Worm (Caenorhabditis elegans) whole organism, young adult: ENCODE data around the gene T24G10.2.

Source experiments
- C17E4.6 ChIP-seq: fragments of 200-800 bp; sonication (Bioruptor generic); IDR thresholded peaks from 2 replicates; pipeline ENCODE4 v1.3.6; 2022; ENCODE audit warnings: missing genetic modification reagents, missing genetic modification characterization, missing compliant biosample characterization
- F22D6.2 ChIP-seq: sonication (generic microtip); optimal IDR thresholded peaks from 2 replicates; lab custom pipeline; 2016; ENCODE audit warnings: mild to moderate bottlenecking, missing genetic modification characterization, missing compliant biosample characterization
- F23B12.7 ChIP-seq: sonication (generic microtip); optimal IDR thresholded peaks from 2 replicates; lab custom pipeline; 2017; ENCODE audit warnings: missing genetic modification characterization, mild to moderate bottlenecking, missing compliant biosample characterization, antibody characterized with exemption, moderate library complexity; ENCODE audit not compliant: insufficient read depth
- F37B4.10 ChIP-seq: fragments of 200-800 bp; sonication (Bioruptor generic); IDR thresholded peaks from 2 replicates; pipeline ENCODE4 v1.3.6; 2022; ENCODE audit warnings: missing genetic modification characterization, missing compliant biosample characterization
- F49E8.2 ChIP-seq: sonication (generic microtip); optimal IDR thresholded peaks from 3 replicates; lab custom pipeline; 2017; ENCODE audit warnings: missing genetic modification characterization, mild to moderate bottlenecking, missing compliant biosample characterization, antibody characterized with exemption, moderate library complexity; ENCODE audit not compliant: insufficient read depth
- K11D2.4 ChIP-seq: fragments of 200-800 bp; sonication (Bioruptor generic); IDR thresholded peaks from 2 replicates; pipeline ENCODE4 v1.3.6; 2022; ENCODE audit warnings: missing genetic modification reagents, missing genetic modification characterization, missing compliant biosample characterization
- Y67H2A.10 ChIP-seq: fragments of 200-800 bp; sonication (Bioruptor generic); conservative IDR thresholded peaks from 2 replicates; pipeline ENCODE4 v1.3.6; 2022; ENCODE audit warnings: missing genetic modification reagents, missing genetic modification characterization, missing compliant biosample characterization
- Y95B8A.8 ChIP-seq: fragments of 200-800 bp; sonication (Bioruptor generic); IDR thresholded peaks from 2 replicates; pipeline ENCODE4 v1.3.6; 2022; ENCODE audit warnings: missing genetic modification reagents, missing genetic modification characterization, missing compliant biosample characterization
- aptf-2 ChIP-seq: fragments of 200-800 bp; sonication (Bioruptor generic); conservative IDR thresholded peaks from 2 replicates; pipeline ENCODE4 v1.3.6; 2022; ENCODE audit warnings: missing genetic modification reagents, missing genetic modification characterization, missing compliant biosample characterization
- cebp-2 ChIP-seq: fragments of 200-800 bp; sonication (Bioruptor generic); IDR thresholded peaks from 2 replicates; pipeline ENCODE4 v1.3.6; 2022; ENCODE audit warnings: missing genetic modification characterization, missing compliant biosample characterization
- dpl-1 ChIP-seq: fragments of 150-350 bp; optimal IDR thresholded peaks from 2 replicates; lab custom pipeline; 2014; ENCODE audit warnings: missing biosample characterization, missing genetic modification reagents, missing genetic modification characterization
- efl-1 ChIP-seq: fragments of 150-350 bp; optimal IDR thresholded peaks from 2 replicates; lab custom pipeline; 2014; ENCODE audit warnings: missing biosample characterization, missing genetic modification reagents, missing genetic modification characterization
- egl-18 ChIP-seq: fragments of 200-800 bp; sonication (Bioruptor generic); IDR thresholded peaks from 2 replicates; pipeline ENCODE4 v1.3.6; 2022; ENCODE audit warnings: missing genetic modification reagents, missing genetic modification characterization, missing compliant biosample characterization
- ekl-4 ChIP-seq: fragments of 200-800 bp; sonication (Bioruptor generic); IDR thresholded peaks from 2 replicates; pipeline ENCODE4 v1.3.6; 2022; ENCODE audit warnings: missing genetic modification reagents, missing genetic modification characterization, missing compliant biosample characterization
- ets-4 ChIP-seq: fragments of 200-800 bp; sonication (Bioruptor generic); optimal IDR thresholded peaks from 2 replicates; lab custom pipeline; 2018; ENCODE audit warnings: mild to moderate bottlenecking, missing genetic modification characterization, missing compliant biosample characterization
- gei-17 ChIP-seq: fragments of 200-800 bp; sonication (Bioruptor generic); optimal IDR thresholded peaks from 2 replicates; lab custom pipeline; 2018; ENCODE audit warnings: mild to moderate bottlenecking, missing genetic modification characterization, missing compliant biosample characterization
- hlh-26 ChIP-seq: fragments of 200-800 bp; sonication (Bioruptor generic); conservative IDR thresholded peaks from 2 replicates; pipeline ENCODE4 v1.3.6; 2022; ENCODE audit warnings: missing genetic modification reagents, missing genetic modification characterization, missing compliant biosample characterization
- hsf-1 ChIP-seq: fragments of 200-800 bp; sonication (Bioruptor generic); IDR thresholded peaks from 2 replicates; pipeline ENCODE4 v1.3.6; 2022; ENCODE audit warnings: missing genetic modification reagents, missing genetic modification characterization, missing compliant biosample characterization
- lag-1 ChIP-seq: fragments of 200-800 bp; sonication (Bioruptor generic); IDR thresholded peaks from 2 replicates; pipeline ENCODE4 v1.3.6; 2022; ENCODE audit warnings: missing genetic modification reagents, missing genetic modification characterization, missing compliant biosample characterization
- let-607 ChIP-seq, 2 experiments: fragments of 200-800 bp in 1 of 2; sonication (Bioruptor generic) in 1 of 2; sonication (generic microtip) in 1 of 2; optimal IDR thresholded peaks; 2 replicates each; lab custom pipeline; 2016 to 2018; ENCODE audit warnings: mild to moderate bottlenecking in 2 of 2, missing compliant biosample characterization in 2 of 2, missing genetic modification characterization in 2 of 2, moderate library complexity in 2 of 2, missing genotype in 1 of 2
- lsl-1 ChIP-seq: fragments of 200-800 bp; sonication (Bioruptor generic); optimal IDR thresholded peaks from 2 replicates; lab custom pipeline; 2018; ENCODE audit warnings: mild to moderate bottlenecking, missing genetic modification characterization, moderate library complexity, missing compliant biosample characterization
- mcd-1 ChIP-seq: fragments of 200-800 bp; sonication (Bioruptor generic); IDR thresholded peaks from 2 replicates; pipeline ENCODE4 v1.3.6; 2022; ENCODE audit warnings: missing genetic modification reagents, missing genetic modification characterization, missing compliant biosample characterization
- nfya-2 ChIP-seq: fragments of 200-800 bp; sonication (Bioruptor generic); IDR thresholded peaks from 2 replicates; pipeline ENCODE4 v1.3.6; 2022; ENCODE audit warnings: missing genetic modification reagents, missing genetic modification characterization, missing compliant biosample characterization
- nhr-80 ChIP-seq: sonication (generic microtip); optimal IDR thresholded peaks from 2 replicates; lab custom pipeline; 2016; ENCODE audit warnings: missing genetic modification characterization, missing compliant biosample characterization
- repo-1 ChIP-seq: sonication (generic microtip); optimal IDR thresholded peaks from 2 replicates; lab custom pipeline; 2017; ENCODE audit warnings: mild to moderate bottlenecking, missing genetic modification characterization, missing compliant biosample characterization
- sdz-38 ChIP-seq: sonication (generic microtip); optimal IDR thresholded peaks from 2 replicates; lab custom pipeline; 2016; ENCODE audit warnings: missing genotype, missing genetic modification characterization, missing compliant biosample characterization
- snpc-1.3 ChIP-seq: sonication (generic microtip); optimal IDR thresholded peaks from 2 replicates; lab custom pipeline; 2017; ENCODE audit warnings: missing genetic modification characterization, mild to moderate bottlenecking, missing compliant biosample characterization, antibody characterized with exemption, moderate library complexity, missing genotype, missing genetic modification reagents; ENCODE audit not compliant: insufficient read depth
- snpc-3.4 ChIP-seq: sonication (generic microtip); optimal IDR thresholded peaks from 2 replicates; lab custom pipeline; 2017; ENCODE audit warnings: missing genetic modification characterization, mild to moderate bottlenecking, missing compliant biosample characterization, antibody characterized with exemption, moderate library complexity, missing genotype, missing genetic modification reagents
- sptf-2 ChIP-seq: fragments of 200-800 bp; sonication (Bioruptor generic); optimal IDR thresholded peaks from 2 replicates; lab custom pipeline; 2018; ENCODE audit warnings: mild to moderate bottlenecking, missing genetic modification characterization, missing compliant biosample characterization
- xnd-1 ChIP-seq: sonication (generic microtip); optimal IDR thresholded peaks from 2 replicates; lab custom pipeline; 2016; ENCODE audit warnings: missing genotype, missing genetic modification reagents, missing genetic modification characterization, missing compliant biosample characterization
- ztf-18 ChIP-seq: sonication (generic microtip); optimal IDR thresholded peaks from 2 replicates; lab custom pipeline; 2016; ENCODE audit warnings: missing genotype, mild to moderate bottlenecking, missing genetic modification characterization, missing compliant biosample characterization
- ztf-28 ChIP-seq: fragments of 200-800 bp; sonication (Bioruptor generic); IDR thresholded peaks from 2 replicates; pipeline ENCODE4 v1.3.6; 2022; ENCODE audit warnings: missing genetic modification reagents, missing genetic modification characterization, missing compliant biosample characterization
- ztf-3 ChIP-seq: fragments of 200-800 bp; sonication (Bioruptor generic); optimal IDR thresholded peaks from 2 replicates; lab custom pipeline; 2018; ENCODE audit warnings: mild to moderate bottlenecking, missing genetic modification characterization, missing compliant biosample characterization

The T24G10.2 gene

ce11 chrIII:5438064-5438463 lies 4.5 kb downstream of the T24G10.2 start:
- TF ChIP-seq ztf-28 (GFP tag; lab: Robert Waterston, UW), result 0 out of 2 replicates have a peak, but pooled peaks have one; percentile 4
- no peak for TF ChIP-seq lsl-1 (GFP tag; lab: Kevin White, UChicago)
- TF ChIP-seq xnd-1 (tag; lab: Kevin White, UChicago), result no peak
- peak; percentile 67 for TF ChIP-seq nhr-80 (tag; lab: Kevin White, UChicago)

ce11 chrIII:5436306-5436705 lies 6.3 kb downstream of the T24G10.2 start:
- TF ChIP-seq aptf-2 (GFP tag; lab: Robert Waterston, UW) (no peak), dpl-1 (GFP tag; lab: Kevin White, UChicago) (no peak), gei-17 (GFP tag; lab: Kevin White, UChicago) (no peak), ztf-3 (no peak), F37B4.10 (GFP tag; lab: Robert Waterston, UW) (no peak), repo-1 (no peak), Y67H2A.10 (GFP tag; lab: Robert Waterston, UW) (no peak), ets-4 (GFP tag; lab: Kevin White, UChicago) (no peak), hlh-26 (GFP tag; lab: Robert Waterston, UW) (no peak), cebp-2 (GFP tag; lab: Robert Waterston, UW) (no peak), snpc-1.3 (tag; lab: Kevin White, UChicago) (no peak), mcd-1 (GFP tag; lab: Robert Waterston, UW) (no peak), sptf-2 (GFP tag; lab: Kevin White, UChicago) (no peak), sdz-38 (tag; lab: Kevin White, UChicago) (no peak), let-607 (tag; optimal IDR thresholded peaks at IDR 0.05; lab: Kevin White, UChicago) (no peak), F22D6.2 (tag; lab: Kevin White, UChicago) (no peak)

- TF ChIP-seq snpc-3.4 (tag; lab: Kevin White, UChicago), result no peak
- TF ChIP-seq nhr-80 (tag; lab: Kevin White, UChicago), result peak; percentile 47
- TF ChIP-seq let-607 (tag; optimal IDR thresholded peaks at IDR 0.05; lab: Kevin White, UChicago), result peak; percentile 48 to 77
Observed at ce11 chrIII:5427096-5427495, 15.5 kb downstream of the T24G10.2 start.

- no peak for TF ChIP-seq F23B12.7 (tag; lab: Kevin White, UChicago)
- no peak for TF ChIP-seq lag-1 (GFP tag; lab: Robert Waterston, UW)
- no peak for TF ChIP-seq F37B4.10 (GFP tag; lab: Robert Waterston, UW)
- peak; percentile 50; the same call in 1 of the 2 replicates for TF ChIP-seq hsf-1
Observed at ce11 chrIII:5424363-5424762, 18.2 kb downstream of the T24G10.2 start.

ce11 chrIII:5423665-5424133 lies 18.9 kb downstream of the T24G10.2 start, which contains the start of gene dnj-24:
Gene dnj-24 (minus strand): TSS chrIII:5424083.
- no peak for TF ChIP-seq aptf-2 (GFP tag; lab: Robert Waterston, UW)
- no peak for TF ChIP-seq ztf-18 (tag; lab: Kevin White, UChicago)
- TF ChIP-seq ekl-4 (GFP tag; lab: Robert Waterston, UW), result no peak
- TF ChIP-seq egl-18 (GFP tag; lab: Robert Waterston, UW), result no peak
- no peak for TF ChIP-seq efl-1 (GFP tag; lab: Kevin White, UChicago)
- no peak for TF ChIP-seq K11D2.4 (GFP tag; lab: Robert Waterston, UW)
- TF ChIP-seq Y95B8A.8 (GFP tag; lab: Robert Waterston, UW), result no peak
- TF ChIP-seq nfya-2, result no peak
- TF ChIP-seq Y67H2A.10 (GFP tag; lab: Robert Waterston, UW), result no peak
- no peak for TF ChIP-seq F49E8.2 (tag; lab: Kevin White, UChicago)
- no peak for TF ChIP-seq F37B4.10 (GFP tag; lab: Robert Waterston, UW)
- TF ChIP-seq C17E4.6 (GFP tag; lab: Robert Waterston, UW), result no peak
- TF ChIP-seq, all 124 proteins: peak for 0
